Fruit fly (Drosophila melanogaster): ENCODE measurements around the gene Vti1a.
A peak's percentile ranks its signal among the peaks of the same experiment; 100 is the strongest.

Gene Vti1a

dm6 chr3L:654019-654418 lies 38.7 kb downstream of the Vti1a start, which contains the start of the genes MED30 and Rev1 (continued):
- TF ChIP-seq tai (GFP tag; optimal IDR thresholded peaks at IDR 0.05) (no peak), foxo (GFP tag; optimal IDR thresholded peaks at IDR 0.05) (peak; percentile 68 to 98), Hnf4 (GFP tag; optimal IDR thresholded peaks at IDR 0.05) (peak; percentile 98), rgr (GFP tag; optimal IDR thresholded peaks at IDR 0.05) (peak; percentile 97)

dm6 chr3L:652637-653036 lies 40.1 kb downstream of the Vti1a start, which contains the start of gene CG3402:
Gene CG3402, minus strand, starts transcription at chr3L:652881.
- no peak for TF ChIP-seq lola (GFP tag; optimal IDR thresholded peaks at IDR 0.05)
- no peak for TF ChIP-seq GATAd (GFP tag; optimal IDR thresholded peaks at IDR 0.05)
- TF ChIP-seq psq (GFP tag; optimal IDR thresholded peaks at IDR 0.05): no peak
- TF ChIP-seq rgr (GFP tag; optimal IDR thresholded peaks at IDR 0.05): no peak
- TF ChIP-seq brk (GFP tag; optimal IDR thresholded peaks at IDR 0.05): no peak
- TF ChIP-seq usp (GFP tag; optimal IDR thresholded peaks at IDR 0.05): no peak
- TF ChIP-seq Hr78 (GFP tag; optimal IDR thresholded peaks at IDR 0.05): no peak
- no peak for TF ChIP-seq tai (GFP tag; optimal IDR thresholded peaks at IDR 0.05)
- TF ChIP-seq Mio (GFP tag; optimal IDR thresholded peaks at IDR 0.05): no peak
- TF ChIP-seq HLH106 (tag; optimal IDR thresholded peaks at IDR 0.05): no peak
- TF ChIP-seq Rel (GFP tag; optimal IDR thresholded peaks at IDR 0.05): no peak
- no peak for TF ChIP-seq Rel (tag; optimal IDR thresholded peaks at IDR 0.05)
- TF ChIP-seq Myc (optimal IDR thresholded peaks at IDR 0.05): no peak

dm6 chr3L:649025-649769 lies 43.5 kb downstream of the Vti1a start:
- no peak for TF ChIP-seq dsf (GFP tag; optimal IDR thresholded peaks at IDR 0.05; ENCODE audit: borderline replicate concordance)
- no peak for TF ChIP-seq br (GFP tag; optimal IDR thresholded peaks at IDR 0.05)
- no peak for TF ChIP-seq OdsH (GFP tag; optimal IDR thresholded peaks at IDR 0.05)
- TF ChIP-seq Mio (GFP tag; optimal IDR thresholded peaks at IDR 0.05): no peak
- no peak for TF ChIP-seq usp (GFP tag; optimal IDR thresholded peaks at IDR 0.05)
- TF ChIP-seq HLH106 (tag; optimal IDR thresholded peaks at IDR 0.05): no peak
- TF ChIP-seq jim (GFP tag; optimal IDR thresholded peaks at IDR 0.05): no peak
- TF ChIP-seq Hnf4 (GFP tag; optimal IDR thresholded peaks at IDR 0.05): no peak
- TF ChIP-seq sv (GFP tag; optimal IDR thresholded peaks at IDR 0.05): no peak
- no peak for TF ChIP-seq brk (GFP tag; optimal IDR thresholded peaks at IDR 0.05)
- TF ChIP-seq Sp1 (GFP tag; optimal IDR thresholded peaks at IDR 0.05): no peak
- no peak for TF ChIP-seq sage (GFP tag; optimal IDR thresholded peaks at IDR 0.05)

- TF ChIP-seq Hr83 (GFP tag; optimal IDR thresholded peaks at IDR 0.05; ENCODE audit: poor library complexity, severe bottlenecking) (peak; percentile 28), woc (GFP tag; optimal IDR thresholded peaks at IDR 0.05) (no peak), jim (GFP tag; optimal IDR thresholded peaks at IDR 0.05) (no peak), Dif (GFP tag; optimal IDR thresholded peaks at IDR 0.05; ENCODE audit: partially characterized antibody) (peak; percentile 68), Rel (GFP tag; optimal IDR thresholded peaks at IDR 0.05) (no peak), Rel (tag; optimal IDR thresholded peaks at IDR 0.05) (peak; percentile 93), Myc (optimal IDR thresholded peaks at IDR 0.05) (peak; percentile 25)
Observed at dm6 chr3L:648155-649024, 44.3 kb downstream of the Vti1a start, which contains the start of gene Gale. Gene Gale, plus strand, starts transcription at chr3L:648555.

- TF ChIP-seq pan (optimal IDR thresholded peaks at IDR 0.05): no peak
- TF ChIP-seq Dfd (GFP tag; optimal IDR thresholded peaks at IDR 0.05): no peak
- TF ChIP-seq usp (GFP tag; optimal IDR thresholded peaks at IDR 0.05): no peak
- TF ChIP-seq dl (GFP tag; optimal IDR thresholded peaks at IDR 0.05; ENCODE audit: insufficient read depth in 1 of 2, partially characterized antibody in 2 of 2): no peak
- TF ChIP-seq Hr83 (GFP tag; optimal IDR thresholded peaks at IDR 0.05; ENCODE audit: poor library complexity, severe bottlenecking): no peak
- no peak for TF ChIP-seq Vsx2 (GFP tag; optimal IDR thresholded peaks at IDR 0.05; ENCODE audit: partially characterized antibody)
- TF ChIP-seq CG9705 (GFP tag; optimal IDR thresholded peaks at IDR 0.05): no peak
- no peak for TF ChIP-seq lola (GFP tag; optimal IDR thresholded peaks at IDR 0.05)
- TF ChIP-seq sage (GFP tag; optimal IDR thresholded peaks at IDR 0.05): no peak
- no peak for TF ChIP-seq CG32264 (GFP tag; optimal IDR thresholded peaks at IDR 0.05)
- no peak for TF ChIP-seq Mio (GFP tag; optimal IDR thresholded peaks at IDR 0.05)
- TF ChIP-seq ey (GFP tag; optimal IDR thresholded peaks at IDR 0.05): no peak
- TF ChIP-seq Sp1 (GFP tag; optimal IDR thresholded peaks at IDR 0.05): no peak
- TF ChIP-seq foxo (GFP tag; optimal IDR thresholded peaks at IDR 0.05): no peak
- no peak for TF ChIP-seq woc (GFP tag; optimal IDR thresholded peaks at IDR 0.05)
- TF ChIP-seq tai (GFP tag; optimal IDR thresholded peaks at IDR 0.05): no peak
- TF ChIP-seq fru (GFP tag; optimal IDR thresholded peaks at IDR 0.05): no peak
- no peak for TF ChIP-seq Abd-B (GFP tag; optimal IDR thresholded peaks at IDR 0.05)
- no peak for TF ChIP-seq Hnf4 (GFP tag; optimal IDR thresholded peaks at IDR 0.05)
- no peak for TF ChIP-seq CrebA (GFP tag; optimal IDR thresholded peaks at IDR 0.05; ENCODE audit: borderline replicate concordance)
Observed at dm6 chr3L:647529-647928, 45.2 kb downstream of the Vti1a start.
